Worm (Caenorhabditis elegans) whole organism, L2 larva: ENCODE measurements around the gene srh-10.

ENCODE experiments used
- C34F6.9 ChIP-seq: fragments of 150-350 bp; optimal IDR thresholded peaks from 2 replicates; lab custom pipeline; 2014; ENCODE audit warnings: missing biosample characterization, missing genetic modification characterization
- ZK546.5 ChIP-seq: sonication (generic microtip); optimal IDR thresholded peaks from 2 replicates; lab custom pipeline; 2017; ENCODE audit warnings: missing biosample characterization, missing genetic modification characterization
- alr-1 ChIP-seq: fragments of 150-350 bp; optimal IDR thresholded peaks from 2 replicates; lab custom pipeline; 2014; ENCODE audit warnings: missing biosample characterization, missing genetic modification characterization
- ama-1 ChIP-seq: fragments of 150-350 bp; optimal IDR thresholded peaks from 2 replicates; lab custom pipeline; 2018; ENCODE audit warnings: inconsistent platforms
- blmp-1 ChIP-seq: sonication (generic microtip); optimal IDR thresholded peaks from 2 replicates; lab custom pipeline; 2017; ENCODE audit warnings: missing genetic modification characterization, mild to moderate bottlenecking, missing compliant biosample characterization, antibody characterized with exemption, moderate library complexity; ENCODE audit not compliant: insufficient read depth
- ceh-82 ChIP-seq: fragments of 150-350 bp; optimal IDR thresholded peaks from 2 replicates; lab custom pipeline; 2014; ENCODE audit warnings: missing biosample characterization, missing genetic modification characterization
- egl-27 ChIP-seq: sonication (generic microtip); optimal IDR thresholded peaks from 3 replicates; lab custom pipeline; 2017; ENCODE audit warnings: missing biosample characterization, missing genetic modification reagents, missing genetic modification characterization
- elt-3 ChIP-seq: sonication (generic microtip); optimal IDR thresholded peaks from 2 replicates; lab custom pipeline; 2017; ENCODE audit warnings: missing biosample characterization, missing genetic modification characterization
- lin-11 ChIP-seq: fragments of 150-350 bp; sonication (generic microtip); optimal IDR thresholded peaks from 2 replicates; lab custom pipeline; 2014; ENCODE audit warnings: missing biosample characterization, missing genetic modification characterization, inconsistent platforms, mixed read lengths
- nhr-10 ChIP-seq: sonication (generic microtip); optimal IDR thresholded peaks from 2 replicates; lab custom pipeline; 2017; ENCODE audit warnings: missing biosample characterization, missing genetic modification characterization
- nhr-11 ChIP-seq: fragments of 150-350 bp; optimal IDR thresholded peaks from 2 replicates; lab custom pipeline; 2014; ENCODE audit warnings: missing biosample characterization, missing genetic modification characterization
- ztf-11 ChIP-seq: sonication (generic microtip); optimal IDR thresholded peaks from 2 replicates; lab custom pipeline; 2017; ENCODE audit warnings: missing biosample characterization, missing genetic modification characterization
- ztf-4 ChIP-seq: fragments of 150-350 bp; optimal IDR thresholded peaks from 2 replicates; lab custom pipeline; 2014; ENCODE audit warnings: missing biosample characterization, missing genetic modification characterization

DNA sequence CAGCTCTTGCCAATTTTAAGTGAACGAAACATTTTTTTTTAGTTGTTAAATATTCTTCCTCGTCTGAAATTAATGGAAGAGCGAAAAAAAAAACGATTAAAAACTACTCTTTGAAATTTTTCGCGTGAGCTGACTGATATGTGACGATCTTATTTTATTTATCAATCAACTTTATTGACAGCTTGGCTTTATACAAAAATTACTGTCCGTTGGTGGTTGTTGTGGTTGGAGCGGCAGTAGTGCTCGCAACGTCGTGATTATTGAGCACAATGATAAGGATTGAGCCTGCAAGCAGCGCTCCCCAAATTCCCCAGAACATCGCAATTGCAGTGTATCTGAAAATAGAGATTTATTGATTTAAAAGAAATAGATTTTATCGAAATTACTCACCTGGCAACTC is 22.5 kb downstream of the srh-10 start:
- TF ChIP-seq nhr-10 (tag; lab: Kevin White, UChicago) (no peak), C34F6.9 (tag; lab: Kevin White, UChicago) (no peak), alr-1 (tag; lab: Kevin White, UChicago) (no peak), nhr-11 (tag; lab: Kevin White, UChicago) (no peak), ztf-4 (tag; lab: Kevin White, UChicago) (no peak), blmp-1 (no peak), ama-1 (lab: Kevin White, UChicago) (no peak), ceh-82 (tag; lab: Kevin White, UChicago) (no peak), ZK546.5 (no peak), egl-27 (tag; lab: Kevin White, UChicago) (no peak), lin-11 (tag; lab: Kevin White, UChicago) (no peak), ztf-11 (tag; lab: Kevin White, UChicago) (no peak), elt-3 (tag; lab: Kevin White, UChicago) (no peak)
